Worm (Caenorhabditis elegans) whole organism, L1 larva: ENCODE measurements around the gene T20G5.8.
A peak's percentile ranks its signal among the peaks of the same experiment; 100 is the strongest.

Source experiments
- C04F5.9 ChIP-seq: sonication (generic microtip); optimal IDR thresholded peaks from 2 replicates; lab custom pipeline; 2016; ENCODE audit warnings: missing genetic modification characterization, missing compliant biosample characterization
- C16A3.4 ChIP-seq: fragments of 150-350 bp; optimal IDR thresholded peaks from 2 replicates; lab custom pipeline; 2014; ENCODE audit warnings: missing biosample characterization, missing genetic modification characterization
- C34B4.2 ChIP-seq: sonication (generic microtip); optimal IDR thresholded peaks from 2 replicates; lab custom pipeline; 2017; ENCODE audit warnings: mild to moderate bottlenecking, missing genetic modification characterization, missing compliant biosample characterization
- alr-1 ChIP-seq: fragments of 200-800 bp; sonication (Bioruptor generic); optimal IDR thresholded peaks from 2 replicates; lab custom pipeline; 2018; ENCODE audit warnings: borderline replicate concordance, mild to moderate bottlenecking, missing genetic modification characterization, missing compliant biosample characterization
- aly-2 ChIP-seq: fragments of 150-350 bp; optimal IDR thresholded peaks from 2 replicates; lab custom pipeline; 2014; ENCODE audit warnings: missing biosample characterization, missing genetic modification characterization
- blmp-1 ChIP-seq: fragments of 150-350 bp; optimal IDR thresholded peaks from 2 replicates; lab custom pipeline; 2014; ENCODE audit warnings: missing biosample characterization, missing genetic modification characterization
- ceh-63 ChIP-seq: fragments of 200-800 bp; sonication (Bioruptor generic); optimal IDR thresholded peaks from 2 replicates; lab custom pipeline; 2018; ENCODE audit warnings: mild to moderate bottlenecking, missing genetic modification characterization, missing compliant biosample characterization
- ceh-8 ChIP-seq: fragments of 200-800 bp; sonication (Bioruptor generic); optimal IDR thresholded peaks from 2 replicates; lab custom pipeline; 2018; ENCODE audit warnings: mild to moderate bottlenecking, missing genetic modification characterization, moderate library complexity, missing compliant biosample characterization
- ceh-82 ChIP-seq, 3 experiments: fragments of 150-350 bp in 1 of 3; sonication (generic microtip) in 2 of 3; optimal IDR thresholded peaks; 2 replicates each; lab custom pipeline; 2014 to 2017; ENCODE audit warnings: missing biosample characterization in 3 of 3, missing genetic modification characterization in 3 of 3
- ceh-88 ChIP-seq: fragments of 200-800 bp; sonication (Bioruptor generic); IDR thresholded peaks from 2 replicates; pipeline ENCODE4 v1.3.6; 2022; ENCODE audit warnings: missing genetic modification characterization, missing compliant biosample characterization
- ceh-90 ChIP-seq: sonication (generic microtip); optimal IDR thresholded peaks from 2 replicates; lab custom pipeline; 2016; ENCODE audit warnings: missing genetic modification characterization, missing compliant biosample characterization
- dpl-1 ChIP-seq, 3 experiments: fragments of 150-350 bp in 2 of 3; sonication (generic microtip) in 1 of 3; optimal IDR thresholded peaks; 2 replicates each; lab custom pipeline; 2014 to 2017; ENCODE audit warnings: missing biosample characterization in 3 of 3, missing genetic modification characterization in 3 of 3, missing genetic modification reagents in 3 of 3
- efl-1 ChIP-seq, 4 experiments: fragments of 150-350 bp; optimal IDR thresholded peaks in 3 of 4; peaks in 1 of 4; 1 replicate in 1 of 4; 2 replicates in 3 of 4; lab custom pipeline; 2014; ENCODE audit warnings: missing biosample characterization in 2 of 4, missing genetic modification characterization in 2 of 4, missing genetic modification reagents in 2 of 4
- egl-13 ChIP-seq: sonication (generic microtip); optimal IDR thresholded peaks from 2 replicates; lab custom pipeline; 2016; ENCODE audit warnings: missing genotype, missing genetic modification reagents, missing genetic modification characterization, missing compliant biosample characterization
- elt-2 ChIP-seq: sonication (generic microtip); optimal IDR thresholded peaks from 2 replicates; lab custom pipeline; 2016; ENCODE audit warnings: missing genetic modification characterization, mild to moderate bottlenecking, inconsistent platforms, missing compliant biosample characterization, missing genetic modification reagents
- fkh-10 ChIP-seq: sonication (generic microtip); optimal IDR thresholded peaks from 2 replicates; lab custom pipeline; 2017; ENCODE audit warnings: missing biosample characterization, missing genetic modification reagents, missing genetic modification characterization
- fkh-4 ChIP-seq: sonication (generic microtip); optimal IDR thresholded peaks from 2 replicates; lab custom pipeline; 2016; ENCODE audit warnings: missing compliant biosample characterization, missing genetic modification characterization, borderline replicate concordance
- fos-1 ChIP-seq: fragments of 150-350 bp; optimal IDR thresholded peaks from 2 replicates; lab custom pipeline; 2014; ENCODE audit warnings: missing biosample characterization, missing genetic modification characterization
- grh-1 ChIP-seq: fragments of 200-800 bp; sonication (Bioruptor generic); IDR thresholded peaks from 2 replicates; pipeline ENCODE4 v1.3.6; 2022; ENCODE audit warnings: missing genetic modification reagents, missing genetic modification characterization, missing compliant biosample characterization
- hlh-4 ChIP-seq: sonication (generic microtip); optimal IDR thresholded peaks from 2 replicates; lab custom pipeline; 2016; ENCODE audit warnings: mild to moderate bottlenecking, missing genetic modification characterization, missing compliant biosample characterization
- hpl-2 ChIP-seq: fragments of 150-350 bp; optimal IDR thresholded peaks from 2 replicates; lab custom pipeline; 2014; ENCODE audit warnings: missing biosample characterization, missing genetic modification reagents, missing genetic modification characterization
- isw-1 ChIP-seq: fragments of 200-800 bp; sonication (Bioruptor generic); IDR thresholded peaks from 2 replicates; pipeline ENCODE4 v1.3.6; 2022; ENCODE audit warnings: missing genetic modification characterization, missing compliant biosample characterization
- jun-1 ChIP-seq: fragments of 150-350 bp; optimal IDR thresholded peaks from 2 replicates; lab custom pipeline; 2014; ENCODE audit warnings: missing biosample characterization, missing genetic modification reagents, missing genetic modification characterization
- lin-14 ChIP-seq: fragments of 200-800 bp; sonication (Bioruptor generic); optimal IDR thresholded peaks from 2 replicates; lab custom pipeline; 2018; ENCODE audit warnings: mild to moderate bottlenecking, missing genetic modification characterization, moderate library complexity, missing compliant biosample characterization
- lin-15B ChIP-seq: fragments of 150-350 bp; sonication (generic microtip); optimal IDR thresholded peaks from 3 replicates; lab custom pipeline; 2014; ENCODE audit warnings: missing biosample characterization, missing genetic modification characterization
- lin-39 ChIP-seq: fragments of 150-350 bp; optimal IDR thresholded peaks from 2 replicates; lab custom pipeline; 2014; ENCODE audit warnings: missing biosample characterization, missing genetic modification reagents, missing genetic modification characterization
- lsy-2 ChIP-seq, 2 experiments: fragments of 150-350 bp; optimal IDR thresholded peaks; 2 replicates each; lab custom pipeline; 2014; ENCODE audit warnings: missing biosample characterization in 2 of 2, missing genetic modification characterization in 2 of 2
- mab-9 ChIP-seq: fragments of 200-800 bp; sonication (Bioruptor generic); IDR thresholded peaks from 2 replicates; pipeline ENCODE4 v1.3.6; 2022; ENCODE audit warnings: missing genetic modification reagents, missing genetic modification characterization, missing compliant biosample characterization
- mdl-1 ChIP-seq, 2 experiments: fragments of 150-350 bp; optimal IDR thresholded peaks; 2 replicates each; lab custom pipeline; 2014 to 2017; ENCODE audit warnings: missing biosample characterization in 2 of 2, missing genetic modification characterization in 2 of 2, inconsistent platforms in 1 of 2
- mep-1 ChIP-seq: fragments of 150-350 bp; optimal IDR thresholded peaks from 2 replicates; lab custom pipeline; 2014; ENCODE audit warnings: missing biosample characterization, missing genetic modification characterization
- nhr-12 ChIP-seq: sonication (generic microtip); optimal IDR thresholded peaks from 2 replicates; lab custom pipeline; 2017; ENCODE audit warnings: missing biosample characterization, missing genetic modification characterization
- nhr-20 ChIP-seq: sonication (generic microtip); optimal IDR thresholded peaks from 2 replicates; lab custom pipeline; 2016; ENCODE audit warnings: mild to moderate bottlenecking, missing genetic modification characterization, missing compliant biosample characterization
- nhr-237 ChIP-seq: fragments of 150-350 bp; optimal IDR thresholded peaks from 2 replicates; lab custom pipeline; 2014; ENCODE audit warnings: missing biosample characterization, missing genetic modification characterization
- nhr-71 ChIP-seq: sonication (generic microtip); optimal IDR thresholded peaks from 2 replicates; lab custom pipeline; 2016; ENCODE audit warnings: mild to moderate bottlenecking, missing genetic modification characterization, moderate library complexity, missing compliant biosample characterization
- nhr-76 ChIP-seq: sonication (generic microtip); optimal IDR thresholded peaks from 2 replicates; lab custom pipeline; 2017; ENCODE audit warnings: missing biosample characterization, missing genetic modification characterization
- nhr-84 ChIP-seq: sonication (generic microtip); optimal IDR thresholded peaks from 2 replicates; lab custom pipeline; 2017; ENCODE audit warnings: missing biosample characterization, missing genetic modification characterization
- pag-3 ChIP-seq: sonication (generic microtip); optimal IDR thresholded peaks from 2 replicates; lab custom pipeline; 2017; ENCODE audit warnings: missing genetic modification characterization, mild to moderate bottlenecking, missing compliant biosample characterization, antibody characterized with exemption, borderline replicate concordance; ENCODE audit not compliant: insufficient read depth
- pqm-1 ChIP-seq: sonication (generic microtip); optimal IDR thresholded peaks from 3 replicates; lab custom pipeline; 2017; ENCODE audit warnings: missing biosample characterization, missing genetic modification characterization
- rnt-1 ChIP-seq: sonication (generic microtip); optimal IDR thresholded peaks from 2 replicates; lab custom pipeline; 2016; ENCODE audit warnings: mild to moderate bottlenecking, missing genetic modification characterization, moderate library complexity, missing compliant biosample characterization
- skn-1 ChIP-seq: fragments of 150-350 bp; optimal IDR thresholded peaks from 2 replicates; lab custom pipeline; 2014; ENCODE audit warnings: missing biosample characterization, missing genetic modification characterization
- snu-23 ChIP-seq: sonication (generic microtip); optimal IDR thresholded peaks from 2 replicates; lab custom pipeline; 2016; ENCODE audit warnings: missing genetic modification characterization, missing compliant biosample characterization
- sptf-1 ChIP-seq: fragments of 150-350 bp; optimal IDR thresholded peaks from 2 replicates; lab custom pipeline; 2014; ENCODE audit warnings: missing biosample characterization, missing genetic modification characterization
- sup-37 ChIP-seq: fragments of 200-800 bp; sonication (Bioruptor generic); optimal IDR thresholded peaks from 2 replicates; lab custom pipeline; 2018; ENCODE audit warnings: mild to moderate bottlenecking, missing genetic modification characterization, missing compliant biosample characterization
- unc-130 ChIP-seq: fragments of 150-350 bp; optimal IDR thresholded peaks from 2 replicates; lab custom pipeline; 2017; ENCODE audit warnings: missing biosample characterization, missing genetic modification characterization, inconsistent platforms
- unc-30 ChIP-seq: sonication (generic microtip); optimal IDR thresholded peaks from 2 replicates; lab custom pipeline; 2017; ENCODE audit warnings: missing biosample characterization, missing genetic modification characterization
- unc-62 ChIP-seq: fragments of 150-350 bp; optimal IDR thresholded peaks from 2 replicates; lab custom pipeline; 2014; ENCODE audit warnings: missing biosample characterization, missing genetic modification reagents, missing genetic modification characterization
- xbp-1 ChIP-seq: sonication (generic microtip); optimal IDR thresholded peaks from 2 replicates; lab custom pipeline; 2016; ENCODE audit warnings: missing genetic modification characterization, missing compliant biosample characterization
- zag-1 ChIP-seq: fragments of 150-350 bp; optimal IDR thresholded peaks from 2 replicates; lab custom pipeline; 2014; ENCODE audit warnings: missing biosample characterization, missing genetic modification characterization
- ztf-11 ChIP-seq, 2 experiments: sonication (generic microtip); optimal IDR thresholded peaks; 2 replicates each; lab custom pipeline; 2016 to 2017; ENCODE audit warnings: missing genetic modification characterization in 2 of 2, missing biosample characterization in 1 of 2, missing compliant biosample characterization in 1 of 2

T20G5.8 gene

DNA sequence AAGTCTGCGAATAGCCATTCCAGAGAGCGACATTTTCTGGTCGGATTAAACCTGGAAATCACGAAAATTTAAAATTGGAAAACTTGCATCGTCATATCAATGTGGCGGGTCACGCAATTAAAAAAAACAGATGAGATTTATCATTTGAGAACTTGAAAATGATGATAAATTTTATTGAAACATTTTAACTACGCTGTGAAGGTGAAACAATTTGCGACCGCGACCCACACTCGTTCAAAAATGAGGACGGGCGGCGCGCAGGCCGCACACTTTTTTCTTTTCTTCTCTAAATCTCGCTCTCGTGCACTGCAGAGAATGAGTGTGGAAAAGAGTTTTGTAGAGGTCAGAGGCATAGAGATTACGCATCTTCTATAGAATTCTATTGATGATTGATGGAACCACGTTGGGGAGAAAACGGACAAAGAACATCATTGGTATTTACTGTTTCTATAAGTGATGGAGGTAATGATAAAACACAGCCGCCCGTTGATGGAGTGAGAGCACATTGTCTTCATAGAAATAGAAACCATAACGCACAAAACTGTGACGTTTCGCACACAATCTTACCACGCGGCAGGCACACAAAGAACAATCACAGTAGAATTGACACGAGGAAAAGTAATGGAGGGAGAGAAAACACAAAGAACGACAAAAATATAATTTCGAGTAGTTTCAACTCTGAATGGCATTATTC is 17.6 kb downstream of the T20G5.8 start, which contains the start of gene cts-1 (continued):
- TF ChIP-seq ceh-90 (tag; lab: Kevin White, UChicago), result no peak
- no peak for TF ChIP-seq jun-1 (tag; lab: Kevin White, UChicago)
- TF ChIP-seq nhr-71 (tag; lab: Kevin White, UChicago), result peak; percentile 92
- no peak for TF ChIP-seq sptf-1
- TF ChIP-seq mep-1 (tag; lab: Kevin White, UChicago), result peak; percentile 81
- no peak for TF ChIP-seq fos-1
- TF ChIP-seq unc-62 (GFP tag; lab: Kevin White, UChicago), result no peak
- no peak for TF ChIP-seq pqm-1 (tag; lab: Kevin White, UChicago)
- peak; percentile 74 for TF ChIP-seq xbp-1 (tag; lab: Kevin White, UChicago)
- TF ChIP-seq sup-37 (GFP tag; lab: Kevin White, UChicago), result no peak
- TF ChIP-seq zag-1 (tag; lab: Kevin White, UChicago), result no peak
- peak; percentile 12 for TF ChIP-seq aly-2 (tag; lab: Kevin White, UChicago)
- no peak for TF ChIP-seq hlh-4 (tag; lab: Kevin White, UChicago)
- TF ChIP-seq fkh-10 (GFP tag; lab: Kevin White, UChicago), result peak; percentile 23
- no peak for TF ChIP-seq ceh-88 (GFP tag; lab: Robert Waterston, UW)
- no peak for TF ChIP-seq isw-1 (GFP tag; lab: Robert Waterston, UW)
- peak; percentile 77 for TF ChIP-seq hpl-2 (GFP tag; lab: Kevin White, UChicago)
- peak; percentile 84 for TF ChIP-seq C34B4.2 (tag; lab: Kevin White, UChicago)
- TF ChIP-seq lin-15B, result peak; percentile 67
- peak; percentile 85 for TF ChIP-seq rnt-1 (tag; lab: Kevin White, UChicago)
- peak; percentile 47 for TF ChIP-seq pag-3 (tag; lab: Kevin White, UChicago)
- TF ChIP-seq ceh-82 (tag; optimal IDR thresholded peaks at IDR 0.05; lab: Kevin White, UChicago), result peak in 2 of 3 experiments; percentile 35 to 83
- peak; percentile 89 for TF ChIP-seq snu-23 (GFP tag; lab: Kevin White, UChicago)
- TF ChIP-seq mab-9 (GFP tag; lab: Robert Waterston, UW), result no peak
- TF ChIP-seq nhr-237 (tag; lab: Kevin White, UChicago), result peak; percentile 12
- TF ChIP-seq nhr-12 (tag; lab: Kevin White, UChicago), result no peak
- TF ChIP-seq efl-1 (optimal IDR thresholded peaks at IDR 0.05; lab: Kevin White, UChicago), result peak; percentile 72 to 73
- TF ChIP-seq efl-1 (GFP tag; optimal IDR thresholded peaks at IDR 0.05 in 1 of 2; lab: Kevin White, UChicago), result peak; percentile 50 to 93
- TF ChIP-seq elt-2 (tag; lab: Kevin White, UChicago), result peak; percentile 82
- no peak for TF ChIP-seq unc-30 (tag; lab: Kevin White, UChicago)
- TF ChIP-seq blmp-1 (tag; lab: Kevin White, UChicago), result peak; percentile 87
- TF ChIP-seq nhr-84 (tag; lab: Kevin White, UChicago), result no peak
- no peak for TF ChIP-seq grh-1 (GFP tag; lab: Robert Waterston, UW)
- TF ChIP-seq C04F5.9, result peak; percentile 23
- TF ChIP-seq skn-1, result peak; percentile 75
- TF ChIP-seq alr-1, result no peak
- TF ChIP-seq lin-14, result peak; percentile 97

DNA sequence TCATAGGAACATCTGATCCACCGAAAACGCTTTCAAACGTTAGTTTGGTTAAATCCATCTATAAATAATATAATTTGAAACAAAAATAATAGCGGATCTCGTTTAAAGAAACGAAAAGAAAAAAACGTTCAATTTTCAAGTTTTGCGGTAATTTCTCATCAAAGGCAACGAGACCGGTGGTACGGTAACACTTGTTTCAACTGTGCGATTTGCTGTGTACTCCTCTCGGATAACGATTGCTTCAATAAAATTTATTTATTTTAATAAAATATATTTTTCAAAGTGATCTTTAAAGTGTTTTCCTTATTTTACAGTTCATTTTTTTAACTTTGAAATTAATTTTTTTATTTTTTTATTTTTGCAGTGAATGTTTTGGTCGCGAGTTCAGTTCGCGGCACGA is 19.4 kb downstream of the T20G5.8 start, which contains the start of the genes rde-4 and cox-14:
TSS of gene rde-4 (minus strand) at position 60 of the 400 bp plus-strand sequence.
TSS of gene cox-14 (plus strand) at position 356 of the 400 bp plus-strand sequence.
- no peak for TF ChIP-seq ceh-63 (GFP tag; lab: Kevin White, UChicago)
- peak; percentile 96 for TF ChIP-seq unc-130 (tag; lab: Kevin White, UChicago)
- peak; percentile 16 for TF ChIP-seq ceh-90 (tag; lab: Kevin White, UChicago)
- peak; percentile 81 for TF ChIP-seq C16A3.4 (tag; lab: Kevin White, UChicago)
- TF ChIP-seq ceh-8 (GFP tag; lab: Kevin White, UChicago), result peak; percentile 81
- TF ChIP-seq jun-1 (tag; lab: Kevin White, UChicago), result peak; percentile 50
- no peak for TF ChIP-seq grh-1 (GFP tag; lab: Robert Waterston, UW)
- TF ChIP-seq dpl-1 (GFP tag; optimal IDR thresholded peaks at IDR 0.05; lab: Kevin White, UChicago), result peak; percentile 84 to 93 (median 87)
- peak in 1 of 2 experiments; percentile 44 for TF ChIP-seq ztf-11 (tag; optimal IDR thresholded peaks at IDR 0.05; lab: Kevin White, UChicago)
- TF ChIP-seq efl-1 (optimal IDR thresholded peaks at IDR 0.05; lab: Kevin White, UChicago), result peak; percentile 82 to 90
- peak; percentile 90 to 98 for TF ChIP-seq efl-1 (GFP tag; optimal IDR thresholded peaks at IDR 0.05 in 1 of 2; lab: Kevin White, UChicago)
- TF ChIP-seq nhr-76, result no peak
- TF ChIP-seq ceh-88 (GFP tag; lab: Robert Waterston, UW), result no peak
- TF ChIP-seq nhr-20, result peak; percentile 82
- TF ChIP-seq skn-1, result peak; percentile 92
- no peak for TF ChIP-seq fkh-4
- peak; percentile 16 for TF ChIP-seq fkh-10 (GFP tag; lab: Kevin White, UChicago)
- no peak for TF ChIP-seq nhr-12 (tag; lab: Kevin White, UChicago)
- peak; percentile 63 for TF ChIP-seq lin-39 (tag; lab: Kevin White, UChicago)
- TF ChIP-seq lsy-2 (tag; optimal IDR thresholded peaks at IDR 0.05; lab: Kevin White, UChicago), result peak; percentile 99
- TF ChIP-seq lin-14, result no peak
- no peak for TF ChIP-seq C34B4.2 (tag; lab: Kevin White, UChicago)
- TF ChIP-seq mdl-1 (tag; optimal IDR thresholded peaks at IDR 0.05; lab: Kevin White, UChicago), result peak in 1 of 2 experiments; percentile 76
- peak; percentile 71 for TF ChIP-seq egl-13 (tag; lab: Kevin White, UChicago)
